Fruit fly (Drosophila melanogaster): Measurements from ENCODE around the gene CG14050.

DNA sequence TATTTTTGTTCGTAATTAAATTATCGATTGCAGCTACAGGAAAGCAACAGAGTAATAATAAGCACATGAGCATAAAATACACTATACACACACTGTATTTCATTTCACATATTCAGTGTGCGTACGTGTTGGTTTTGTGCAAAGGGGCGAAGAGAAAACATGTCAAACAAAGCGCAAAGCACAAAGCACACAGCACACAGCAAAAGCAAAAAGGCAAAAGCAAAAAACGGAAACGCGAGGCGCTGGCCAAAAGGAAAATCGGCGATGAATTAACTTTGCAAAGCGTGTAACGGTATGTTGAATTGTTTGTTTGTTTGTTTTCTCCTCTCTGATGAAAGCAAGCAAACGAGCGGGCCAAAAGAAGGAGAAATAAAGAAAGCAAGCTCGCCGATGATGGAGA lies 37.7 kb downstream of the CG14050 start:
- TF ChIP-seq CG12768 (GFP tag; optimal IDR thresholded peaks at IDR 0.05): no peak
- no peak for TF ChIP-seq Hr96 (GFP tag; optimal IDR thresholded peaks at IDR 0.05)
